Fruit fly (Drosophila melanogaster): ENCODE results near the gene CG5850.

dm6 chr2L:9938631-9939256, 25.0 kb downstream of the CG5850 start, which contains the start of the genes Datp and CG4619:
- no peak for TF ChIP-seq EcR (GFP tag; optimal IDR thresholded peaks at IDR 0.05)
- TF ChIP-seq CG13204 (GFP tag; optimal IDR thresholded peaks at IDR 0.05) = no peak
- TF ChIP-seq CG14655 (GFP tag; optimal IDR thresholded peaks at IDR 0.05) = no peak
- TF ChIP-seq gl (tag; optimal IDR thresholded peaks at IDR 0.05) = no peak
- TF ChIP-seq CG17806 (tag; optimal IDR thresholded peaks at IDR 0.05) = no peak
- TF ChIP-seq rn (GFP tag; IDR thresholded peaks at IDR 0.05) = no peak
- no peak for TF ChIP-seq CG12605 (GFP tag; IDR thresholded peaks at IDR 0.05)
- peak; percentile 16 for TF ChIP-seq Snoo (tag; optimal IDR thresholded peaks at IDR 0.05)

Measured in whole organism, pupa.